Worm (Caenorhabditis elegans) whole organism, L4 larva: Measurements from ENCODE around the gene lron-3.

Experiments
- Y48G9A.11 ChIP-seq: fragments of 200-800 bp; sonication (Bioruptor generic); IDR thresholded peaks from 2 replicates; pipeline ENCODE4 v1.3.6; 2022; ENCODE audit warnings: missing genetic modification reagents, missing genetic modification characterization, missing compliant biosample characterization
- aha-1 ChIP-seq: fragments of 150-350 bp; peaks from one replicate; lab custom pipeline; 2014; ENCODE audit warnings: missing biosample characterization, missing genetic modification characterization
- ama-1 ChIP-seq: fragments of 150-350 bp; optimal IDR thresholded peaks from 2 replicates; lab custom pipeline; 2014; ENCODE audit warnings: inconsistent platforms, mixed read lengths
- lir-3 ChIP-seq: sonication (generic microtip); optimal IDR thresholded peaks from 2 replicates; lab custom pipeline; 2016; ENCODE audit warnings: mild to moderate bottlenecking, missing genetic modification characterization, missing compliant biosample characterization
- mdl-1 ChIP-seq, 2 experiments: fragments of 150-350 bp in 1 of 2; sonication (generic microtip) in 1 of 2; optimal IDR thresholded peaks; 2 replicates each; lab custom pipeline; 2014 to 2017; ENCODE audit warnings: missing biosample characterization in 2 of 2, missing genetic modification characterization in 2 of 2
- nhr-11 ChIP-seq: fragments of 150-350 bp; optimal IDR thresholded peaks from 2 replicates; lab custom pipeline; 2014; ENCODE audit warnings: missing biosample characterization, missing genetic modification characterization
- nhr-76 ChIP-seq: fragments of 150-350 bp; optimal IDR thresholded peaks from 2 replicates; lab custom pipeline; 2014; ENCODE audit warnings: missing biosample characterization, missing genetic modification characterization
- php-3 ChIP-seq: fragments of 200-800 bp; sonication (Bioruptor generic); IDR thresholded peaks from 2 replicates; pipeline ENCODE4 v1.3.6; 2022; ENCODE audit warnings: missing genetic modification reagents, missing genetic modification characterization, missing compliant biosample characterization
- tra-1 ChIP-seq: fragments of 200-800 bp; sonication (Bioruptor generic); IDR thresholded peaks from 2 replicates; pipeline ENCODE4 v1.3.6; 2022; ENCODE audit warnings: missing genetic modification reagents, missing genetic modification characterization, missing compliant biosample characterization
- unc-130 ChIP-seq: sonication (generic microtip); optimal IDR thresholded peaks from 2 replicates; lab custom pipeline; 2016; ENCODE audit warnings: missing genetic modification reagents, missing genetic modification characterization, missing compliant biosample characterization
- ztf-11 ChIP-seq: fragments of 150-350 bp; optimal IDR thresholded peaks from 2 replicates; lab custom pipeline; 2014; ENCODE audit warnings: missing biosample characterization, missing genetic modification characterization

- TF ChIP-seq aha-1 (tag; lab: Kevin White, UChicago) (no peak), ztf-11 (tag; lab: Kevin White, UChicago) (no peak), tra-1 (GFP tag; lab: Robert Waterston, UW) (no peak), php-3 (GFP tag; lab: Robert Waterston, UW) (no peak), ama-1 (no peak), Y48G9A.11 (GFP tag; lab: Robert Waterston, UW) (no peak), nhr-11 (no peak), nhr-76 (tag; lab: Kevin White, UChicago) (no peak), unc-130 (GFP tag; lab: Kevin White, UChicago) (no peak), lir-3 (tag; lab: Kevin White, UChicago) (no peak), mdl-1 (tag; optimal IDR thresholded peaks at IDR 0.05; lab: Kevin White, UChicago) (no peak)
Observed at ce11 chrX:15572021-15572420, 14.3 kb upstream of the lron-3 start.
